Worm (Caenorhabditis elegans) whole organism, L4 larva: ENCODE results near the gene comt-5.

Experiments
- aly-2 ChIP-seq: sonication (generic microtip); optimal IDR thresholded peaks from 2 replicates; lab custom pipeline; 2018; ENCODE audit warnings: missing biosample characterization, missing genetic modification characterization
- dpl-1 ChIP-seq: fragments of 150-350 bp; optimal IDR thresholded peaks from 2 replicates; lab custom pipeline; 2014; ENCODE audit warnings: missing biosample characterization, missing genetic modification reagents, missing genetic modification characterization
- duxl-1 ChIP-seq: sonication (generic microtip); optimal IDR thresholded peaks from 2 replicates; lab custom pipeline; 2016; ENCODE audit warnings: mild to moderate bottlenecking, missing genetic modification characterization, moderate library complexity, missing compliant biosample characterization; ENCODE audit not compliant: poor library complexity
- egl-27 ChIP-seq: sonication (generic microtip); optimal IDR thresholded peaks from 3 replicates; lab custom pipeline; 2017; ENCODE audit warnings: missing biosample characterization, missing genetic modification reagents, missing genetic modification characterization
- lin-13 ChIP-seq: fragments of 150-350 bp; optimal IDR thresholded peaks from 2 replicates; lab custom pipeline; 2014; ENCODE audit warnings: missing biosample characterization, missing genetic modification reagents, missing genetic modification characterization
- nhr-237 ChIP-seq: sonication (generic microtip); optimal IDR thresholded peaks from 2 replicates; lab custom pipeline; 2017; ENCODE audit warnings: missing biosample characterization, missing genetic modification characterization
- pqm-1 ChIP-seq: sonication (generic microtip); optimal IDR thresholded peaks from 2 replicates; lab custom pipeline; 2017; ENCODE audit warnings: missing biosample characterization, missing genetic modification characterization

- TF ChIP-seq pqm-1 (tag; lab: Kevin White, UChicago) (no peak), egl-27 (tag; lab: Kevin White, UChicago) (no peak), lin-13 (no peak), dpl-1 (no peak), nhr-237 (tag; lab: Kevin White, UChicago) (no peak), aly-2 (tag; lab: Kevin White, UChicago) (no peak), duxl-1 (no peak)
These were observed 45.6 kb upstream of the comt-5 start, which contains the start of gene F36F12.7 for ce11 chrV:2099040-2099439.
